Fruit fly (Drosophila melanogaster) whole organism, adult: ENCODE data around the gene CG11755.

Experiments used
- CG1620 ChIP-seq: fragments of 200-800 bp; sonication (Bioruptor generic); optimal IDR thresholded peaks from 2 replicates; lab custom pipeline; 2016; ENCODE audit warnings: missing biosample characterization, missing genetic modification characterization
- CG5204 ChIP-seq: fragments of 200-800 bp; sonication (Bioruptor generic); optimal IDR thresholded peaks from 2 replicates; lab custom pipeline; 2016; ENCODE audit warnings: missing biosample characterization, missing genetic modification characterization

dm6 chr3R:8699230-8699629 is 22.5 kb downstream of the CG11755 start:
- TF ChIP-seq CG5204 (GFP tag; lab: Kevin White, UChicago) (no peak), CG1620 (GFP tag; lab: Kevin White, UChicago) (no peak)
